Fruit fly (Drosophila melanogaster) whole organism, embryonic: ENCODE data around the gene CG8814.

Experiments
- Awh ChIP-seq: fragments of 200-800 bp; sonication (Bioruptor generic); IDR thresholded peaks from 2 replicates; pipeline ENCODE4, ENCODE4 v1.3.6; 2022; ENCODE audit warnings: missing biosample characterization, missing genetic modification characterization
- Bteb2 ChIP-seq: fragments of 200-800 bp; sonication (Bioruptor generic); optimal IDR thresholded peaks from 2 replicates; lab custom pipeline; 2016; ENCODE audit warnings: missing biosample characterization, missing genetic modification characterization
- CG10267 ChIP-seq: fragments of 200-800 bp; sonication (Bioruptor generic); optimal IDR thresholded peaks from 2 replicates; lab custom pipeline; 2018; ENCODE audit warnings: missing biosample characterization, mild to moderate bottlenecking, missing genetic modification characterization, moderate library complexity
- CG10565 ChIP-seq: fragments of 200-800 bp; sonication (Bioruptor generic); optimal IDR thresholded peaks from 3 replicates; lab custom pipeline; 2016; ENCODE audit warnings: missing biosample characterization, mild to moderate bottlenecking, missing genetic modification characterization
- CG11247 ChIP-seq: fragments of 200-800 bp; sonication (Bioruptor generic); IDR thresholded peaks from 2 replicates; pipeline ENCODE4 v1.3.6; 2022; ENCODE audit warnings: missing biosample characterization, missing genetic modification characterization
- CG11504 ChIP-seq: fragments of 200-800 bp; sonication (Bioruptor generic); optimal IDR thresholded peaks from 3 replicates; lab custom pipeline; 2019; ENCODE audit warnings: missing biosample characterization, mild to moderate bottlenecking, missing genetic modification characterization, moderate library complexity
- CG12155 ChIP-seq: fragments of 200-800 bp; sonication (Bioruptor generic); optimal IDR thresholded peaks from 3 replicates; lab custom pipeline; 2016; ENCODE audit warnings: missing biosample characterization, missing genetic modification characterization
- CG12744 ChIP-seq: fragments of 200-800 bp; sonication (Bioruptor generic); optimal IDR thresholded peaks from 2 replicates; lab custom pipeline; 2016; ENCODE audit warnings: missing biosample characterization, missing genetic modification characterization
- CG12769 ChIP-seq: fragments of 200-800 bp; sonication (Bioruptor generic); optimal IDR thresholded peaks from 2 replicates; lab custom pipeline; 2019; ENCODE audit warnings: missing biosample characterization, mild to moderate bottlenecking, missing genetic modification characterization, moderate library complexity
- CG13287 ChIP-seq: fragments of 200-800 bp; sonication (Bioruptor generic); IDR thresholded peaks from 2 replicates; pipeline ENCODE4 v1.3.6; 2022; ENCODE audit warnings: missing biosample characterization, missing genetic modification characterization; ENCODE audit not compliant: partially characterized antibody
- CG13624 ChIP-seq: fragments of 200-800 bp; sonication (Bioruptor generic); optimal IDR thresholded peaks from 2 replicates; lab custom pipeline; 2016; ENCODE audit warnings: missing biosample characterization, missing genetic modification characterization
- CG1529 ChIP-seq: fragments of 200-800 bp; sonication (Bioruptor generic); optimal IDR thresholded peaks from 3 replicates; lab custom pipeline; 2018; ENCODE audit warnings: missing biosample characterization, missing genetic modification characterization
- CG16813 ChIP-seq: fragments of 200-800 bp; sonication (Bioruptor generic); IDR thresholded peaks from 3 replicates; pipeline ENCODE4 v1.3.6; 2022; ENCODE audit warnings: missing biosample characterization, missing genetic modification characterization; ENCODE audit not compliant: partially characterized antibody
- CG17385 ChIP-seq: fragments of 200-800 bp; sonication (Bioruptor generic); optimal IDR thresholded peaks from 3 replicates; lab custom pipeline; 2018; ENCODE audit warnings: missing biosample characterization, mild to moderate bottlenecking, missing genetic modification characterization
- CG17912 ChIP-seq: fragments of 200-800 bp; sonication (Bioruptor generic); optimal IDR thresholded peaks from 2 replicates; lab custom pipeline; 2018; ENCODE audit warnings: missing biosample characterization, mild to moderate bottlenecking, missing genetic modification characterization
- CG30403 ChIP-seq: fragments of 200-800 bp; sonication (Bioruptor generic); optimal IDR thresholded peaks from 3 replicates; lab custom pipeline; 2016; ENCODE audit warnings: missing biosample characterization, missing genetic modification characterization
- CG31365 ChIP-seq: fragments of 200-800 bp; sonication (Bioruptor generic); optimal IDR thresholded peaks from 2 replicates; lab custom pipeline; 2018; ENCODE audit warnings: missing biosample characterization, mild to moderate bottlenecking, missing genetic modification characterization
- CG33557 ChIP-seq: fragments of 200-800 bp; sonication (Bioruptor generic); optimal IDR thresholded peaks from 2 replicates; lab custom pipeline; 2019; ENCODE audit warnings: missing biosample characterization, mild to moderate bottlenecking, missing genetic modification characterization, moderate library complexity
- CG3407 ChIP-seq: fragments of 200-800 bp; sonication (Bioruptor generic); optimal IDR thresholded peaks from 2 replicates; lab custom pipeline; 2018; ENCODE audit warnings: missing biosample characterization, mild to moderate bottlenecking, missing genetic modification characterization
- CG6813 ChIP-seq: fragments of 200-800 bp; sonication (Bioruptor generic); optimal IDR thresholded peaks from 2 replicates; lab custom pipeline; 2017; ENCODE audit warnings: missing biosample characterization, missing genetic modification characterization, mild to moderate bottlenecking, moderate library complexity, missing genetic modification reagents
- CG8089 ChIP-seq: fragments of 200-800 bp; sonication (Bioruptor generic); optimal IDR thresholded peaks from 3 replicates; lab custom pipeline; 2016; ENCODE audit warnings: missing biosample characterization, missing genetic modification characterization
- CG9609 ChIP-seq: fragments of 200-800 bp; sonication (Bioruptor generic); optimal IDR thresholded peaks from 3 replicates; lab custom pipeline; 2016; ENCODE audit warnings: missing biosample characterization, missing genetic modification characterization
- Dad ChIP-seq: fragments of 200-800 bp; sonication (Bioruptor generic); optimal IDR thresholded peaks from 3 replicates; lab custom pipeline; 2016; ENCODE audit warnings: missing biosample characterization, missing genetic modification characterization
- Dll ChIP-seq: fragments of 200-800 bp; sonication (Bioruptor generic); IDR thresholded peaks from 4 replicates; pipeline ENCODE4 v1.3.6; 2022; ENCODE audit warnings: missing biosample characterization, missing genetic modification characterization; ENCODE audit not compliant: partially characterized antibody
- Doc3 ChIP-seq: fragments of 200-800 bp; sonication (Bioruptor generic); IDR thresholded peaks from 3 replicates; pipeline ENCODE4 v1.3.6; 2022; ENCODE audit warnings: missing biosample characterization, missing genetic modification characterization; ENCODE audit not compliant: partially characterized antibody
- E2f1 ChIP-seq: fragments of 200-800 bp; sonication (Bioruptor generic); IDR thresholded peaks from 2 replicates; pipeline ENCODE4 v1.3.6; 2022; ENCODE audit warnings: missing biosample characterization, missing genetic modification characterization
- HLH54F ChIP-seq: fragments of 200-800 bp; sonication (Bioruptor generic); optimal IDR thresholded peaks from 3 replicates; lab custom pipeline; 2016; ENCODE audit warnings: missing biosample characterization, missing genetic modification characterization
- Hmx ChIP-seq: fragments of 200-800 bp; sonication (Bioruptor generic); optimal IDR thresholded peaks from 2 replicates; lab custom pipeline; 2016; ENCODE audit warnings: missing biosample characterization, missing genetic modification characterization
- Hr39 ChIP-seq: fragments of >200 bp; optimal IDR thresholded peaks from 2 replicates; lab custom pipeline; 2017
- Sry-δ ChIP-seq: fragments of 200-800 bp; sonication (Bioruptor generic); optimal IDR thresholded peaks from 2 replicates; lab custom pipeline; 2016; ENCODE audit warnings: missing biosample characterization, missing genetic modification characterization
- az2 ChIP-seq: fragments of 200-800 bp; sonication (Bioruptor generic); optimal IDR thresholded peaks from 3 replicates; lab custom pipeline; 2016; ENCODE audit warnings: missing biosample characterization, missing genetic modification characterization
- crc ChIP-seq: fragments of 200-800 bp; sonication (Bioruptor generic); optimal IDR thresholded peaks from 2 replicates; lab custom pipeline; 2016; ENCODE audit warnings: missing biosample characterization, missing genetic modification characterization
- gce ChIP-seq: fragments of 200-800 bp; sonication (Bioruptor generic); IDR thresholded peaks from 3 replicates; pipeline ENCODE4 v1.3.6; 2022; ENCODE audit warnings: missing biosample characterization, missing genetic modification characterization
- jigr1 ChIP-seq: fragments of 200-800 bp; sonication (Bioruptor generic); IDR thresholded peaks from 3 replicates; pipeline ENCODE4 v1.3.6; 2022; ENCODE audit warnings: missing biosample characterization, missing genetic modification characterization
- kah ChIP-seq: fragments of 200-800 bp; sonication (Bioruptor generic); optimal IDR thresholded peaks from 2 replicates; lab custom pipeline; 2018; ENCODE audit warnings: missing biosample characterization, mild to moderate bottlenecking, missing genetic modification characterization
- luna ChIP-seq: fragments of 200-800 bp; sonication (Bioruptor generic); optimal IDR thresholded peaks from 2 replicates; lab custom pipeline; 2016; ENCODE audit warnings: missing biosample characterization, missing genetic modification characterization
- mam ChIP-seq: fragments of 200-800 bp; sonication (Bioruptor generic); optimal IDR thresholded peaks from 3 replicates; lab custom pipeline; 2016; ENCODE audit warnings: missing biosample characterization, missing genetic modification characterization
- mirr ChIP-seq: fragments of 200-800 bp; sonication (Bioruptor generic); optimal IDR thresholded peaks from 3 replicates; lab custom pipeline; 2018; ENCODE audit warnings: missing biosample characterization, mild to moderate bottlenecking, missing genetic modification characterization
- nom ChIP-seq: fragments of 200-800 bp; sonication (Bioruptor generic); optimal IDR thresholded peaks from 2 replicates; lab custom pipeline; 2017; ENCODE audit warnings: missing biosample characterization, missing genetic modification characterization, mild to moderate bottlenecking, moderate library complexity, missing genetic modification reagents
- phol ChIP-seq: fragments of 200-800 bp; sonication (Bioruptor generic); optimal IDR thresholded peaks from 3 replicates; lab custom pipeline; 2018; ENCODE audit warnings: missing biosample characterization, mild to moderate bottlenecking, missing genetic modification characterization, moderate library complexity
- pum ChIP-seq: fragments of 200-800 bp; sonication (Bioruptor generic); optimal IDR thresholded peaks from 2 replicates; lab custom pipeline; 2016; ENCODE audit warnings: missing biosample characterization, missing genetic modification characterization
- ro ChIP-seq: fragments of 200-800 bp; sonication (Bioruptor generic); IDR thresholded peaks from 2 replicates; pipeline ENCODE4 v1.3.6; 2022; ENCODE audit warnings: missing biosample characterization, missing genetic modification characterization
- row ChIP-seq: fragments of 200-800 bp; sonication (Bioruptor generic); IDR thresholded peaks from 3 replicates; pipeline ENCODE4 v1.3.6; 2022; ENCODE audit warnings: missing biosample characterization, missing genetic modification characterization
- run ChIP-seq: fragments of 200-800 bp; sonication (Bioruptor generic); optimal IDR thresholded peaks from 3 replicates; lab custom pipeline; 2018; ENCODE audit warnings: missing biosample characterization, mild to moderate bottlenecking, missing genetic modification characterization
- slp2 ChIP-seq: fragments of 200-800 bp; sonication (Bioruptor generic); optimal IDR thresholded peaks from 2 replicates; lab custom pipeline; 2016; ENCODE audit warnings: missing biosample characterization, missing genetic modification characterization
- sob ChIP-seq: fragments of 200-800 bp; sonication (Bioruptor generic); IDR thresholded peaks from 2 replicates; pipeline ENCODE4 v1.3.6; 2022; ENCODE audit warnings: missing biosample characterization, missing genetic modification characterization
- ssp ChIP-seq: fragments of 200-800 bp; sonication (Bioruptor generic); IDR thresholded peaks from 2 replicates; pipeline ENCODE4 v1.3.6; 2022; ENCODE audit warnings: missing biosample characterization, missing genetic modification characterization
- stc ChIP-seq: fragments of 200-800 bp; sonication (Bioruptor generic); IDR thresholded peaks from 2 replicates; pipeline ENCODE4 v1.3.6; 2022; ENCODE audit warnings: missing biosample characterization, missing genetic modification characterization
- unc-4 ChIP-seq: fragments of 200-800 bp; sonication (Bioruptor generic); IDR thresholded peaks from 2 replicates; pipeline ENCODE4 v1.3.6; 2022; ENCODE audit warnings: missing biosample characterization, missing genetic modification characterization; ENCODE audit not compliant: partially characterized antibody
- vfl ChIP-seq: fragments of 200-800 bp; sonication (Bioruptor generic); optimal IDR thresholded peaks from 2 replicates; lab custom pipeline; 2016; ENCODE audit warnings: missing biosample characterization, missing genetic modification characterization
- wdn ChIP-seq: fragments of 200-800 bp; sonication (Bioruptor generic); IDR thresholded peaks from 2 replicates; pipeline ENCODE4 v1.3.6; 2022; ENCODE audit warnings: missing biosample characterization, missing genetic modification characterization

The CG8814 gene

DNA sequence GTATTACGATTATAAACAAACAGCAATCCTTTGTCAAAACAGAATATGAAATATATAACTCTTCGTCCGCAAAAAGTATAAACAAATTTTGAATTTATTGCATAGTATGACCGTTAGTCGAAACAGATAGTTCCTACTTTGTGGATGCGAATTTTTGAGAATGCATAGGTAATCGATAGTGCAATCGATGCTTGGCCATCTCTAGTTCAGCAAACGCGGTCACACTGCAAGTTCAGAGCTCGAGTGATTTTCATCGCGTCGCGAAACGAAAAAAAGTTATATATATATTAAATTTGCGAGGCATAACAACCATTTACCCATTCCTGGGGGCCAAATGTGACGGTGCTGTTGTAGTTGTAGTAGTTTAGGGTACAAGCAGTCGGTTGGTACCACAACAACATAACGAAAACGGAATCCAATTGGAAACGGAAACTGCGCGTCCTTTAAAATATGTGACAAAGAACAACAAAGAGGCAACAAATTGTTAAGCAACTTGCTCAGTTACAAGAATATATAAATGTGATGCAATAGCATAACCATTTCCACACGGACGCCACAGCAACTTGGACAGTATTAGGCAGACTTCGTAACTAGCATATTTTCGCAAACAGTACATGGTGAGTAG is 17.6 kb upstream of the CG8814 start, which contains the start of gene CG2991 (continued):
- TF ChIP-seq CG31365 (tag; lab: Kevin White, UChicago): peak; percentile 3
- peak; percentile 60; the same call in 2 of the 3 replicates for TF ChIP-seq row (GFP tag; lab: Robert Waterston, UW)
- TF ChIP-seq gce (GFP tag; lab: Robert Waterston, UW): no peak
- peak; percentile 12 for TF ChIP-seq CG3407
- no peak for TF ChIP-seq CG9609
- TF ChIP-seq mam (GFP tag; lab: Kevin White, UChicago): peak; percentile 54
- TF ChIP-seq jigr1 (GFP tag; lab: Robert Waterston, UW): no peak
- no peak for TF ChIP-seq luna (GFP tag; lab: Kevin White, UChicago)
- peak; percentile 20 for TF ChIP-seq CG12155 (GFP tag; lab: Kevin White, UChicago)
- no peak for TF ChIP-seq CG30403 (GFP tag; lab: Kevin White, UChicago)
- peak; percentile 83 for TF ChIP-seq Dll (GFP tag; lab: Robert Waterston, UW)
- peak; percentile 2 for TF ChIP-seq mirr
- TF ChIP-seq ssp (GFP tag; lab: Robert Waterston, UW): peak; percentile 65
- TF ChIP-seq az2 (GFP tag; lab: Kevin White, UChicago): no peak
- TF ChIP-seq Awh (GFP tag; lab: Robert Waterston, UW): no peak
- no peak for TF ChIP-seq Hmx (GFP tag; lab: Kevin White, UChicago)
- no peak for TF ChIP-seq CG1529 (GFP tag; lab: Kevin White, UChicago)
- peak; percentile 57 for TF ChIP-seq sob
- peak; percentile 96 for TF ChIP-seq Sry-δ (GFP tag; lab: Kevin White, UChicago)
- TF ChIP-seq pum (GFP tag; lab: Kevin White, UChicago): no peak
- no peak for TF ChIP-seq CG17912
- no peak for TF ChIP-seq CG8089 (GFP tag; lab: Kevin White, UChicago)
- no peak for TF ChIP-seq CG33557 (GFP tag; lab: Kevin White, UChicago)
- no peak for TF ChIP-seq run (tag; lab: Kevin White, UChicago)
- peak; percentile 17 for TF ChIP-seq nom (GFP tag; lab: Kevin White, UChicago)
- TF ChIP-seq CG11247 (GFP tag; lab: Robert Waterston, UW): no peak
- TF ChIP-seq CG17385 (GFP tag; lab: Kevin White, UChicago): peak; percentile 24
- peak; percentile 78 for TF ChIP-seq CG16813 (GFP tag; lab: Robert Waterston, UW)
- no peak for TF ChIP-seq crc (GFP tag; lab: Kevin White, UChicago)
- TF ChIP-seq E2f1 (GFP tag; lab: Robert Waterston, UW): no peak
- TF ChIP-seq CG10565 (GFP tag; lab: Kevin White, UChicago): no peak
- no peak for TF ChIP-seq vfl (GFP tag; lab: Kevin White, UChicago)
- TF ChIP-seq Dad (GFP tag; lab: Kevin White, UChicago): no peak
- no peak for TF ChIP-seq Bteb2
- peak; percentile 87 for TF ChIP-seq unc-4 (GFP tag; lab: Robert Waterston, UW)
- no peak for TF ChIP-seq ro
- no peak for TF ChIP-seq slp2 (GFP tag; lab: Kevin White, UChicago)
- TF ChIP-seq CG12769: peak; percentile 44
- no peak for TF ChIP-seq Hr39 (lab: Kevin White, UChicago)
- TF ChIP-seq wdn (GFP tag; lab: Robert Waterston, UW): peak; percentile 28; the same call in 1 of the 2 replicates
- peak; percentile 31 for TF ChIP-seq CG13624 (GFP tag; lab: Kevin White, UChicago)
- no peak for TF ChIP-seq CG12744 (GFP tag; lab: Kevin White, UChicago)
- TF ChIP-seq phol (tag; lab: Kevin White, UChicago): peak; percentile 45
- TF ChIP-seq Doc3: peak; percentile 74
- peak; percentile 69 for TF ChIP-seq CG10267 (tag; lab: Kevin White, UChicago)
- peak; percentile 43 for TF ChIP-seq CG11504
- TF ChIP-seq CG13287 (GFP tag; lab: Robert Waterston, UW): peak; percentile 87
- no peak for TF ChIP-seq stc (GFP tag; lab: Robert Waterston, UW)
- no peak for TF ChIP-seq kah
- TF ChIP-seq CG6813 (GFP tag; lab: Kevin White, UChicago): no peak
- peak; percentile 16 for TF ChIP-seq HLH54F (GFP tag; lab: Kevin White, UChicago)
